Worm (Caenorhabditis elegans): ENCODE data around the gene Y66D12A.21.

- TF ChIP-seq W03F9.2 (tag; optimal IDR thresholded peaks at IDR 0.05), result no peak
- no peak for TF ChIP-seq him-1 (tag; optimal IDR thresholded peaks at IDR 0.05)
- TF ChIP-seq dao-5 (tag; optimal IDR thresholded peaks at IDR 0.05), result no peak
Observed at ce11 chrIII:11500647-11501046, 4.5 kb downstream of the Y66D12A.21 start, which contains the start of gene nars-2.

All from whole organism, L4/young adult.